Fruit fly (Drosophila melanogaster): ENCODE results near the gene CG16890.

dm6 chr2L:13779162-13779561, 5.0 kb downstream of the CG16890 start:
- TF ChIP-seq CG8301 (tag; optimal IDR thresholded peaks at IDR 0.05) (no peak), EcR (GFP tag; optimal IDR thresholded peaks at IDR 0.05) (no peak)
